Fruit fly (Drosophila melanogaster) whole organism, embryonic: ENCODE results near the gene SPoCk.

ENCODE experiments used
- Atf6 ChIP-seq: fragments of 200-800 bp; sonication (Bioruptor generic); IDR thresholded peaks from 2 replicates; pipeline ENCODE4 v1.3.6; 2022; ENCODE audit warnings: missing biosample characterization, missing genetic modification characterization
- Bgb ChIP-seq: fragments of 200-800 bp; sonication (Bioruptor generic); IDR thresholded peaks from 2 replicates; pipeline ENCODE4 v1.3.6; 2022; ENCODE audit warnings: missing biosample characterization, missing genetic modification characterization; ENCODE audit not compliant: partially characterized antibody
- CG11560 ChIP-seq: fragments of 200-800 bp; sonication (Bioruptor generic); IDR thresholded peaks from 3 replicates; pipeline ENCODE4 v1.3.6; 2022; ENCODE audit warnings: missing biosample characterization, missing genetic modification characterization
- CG12155 ChIP-seq: fragments of 200-800 bp; sonication (Bioruptor generic); optimal IDR thresholded peaks from 3 replicates; lab custom pipeline; 2016; ENCODE audit warnings: missing biosample characterization, missing genetic modification characterization
- CG14014 ChIP-seq: fragments of 200-800 bp; sonication (Bioruptor generic); IDR thresholded peaks from 2 replicates; pipeline ENCODE4 v1.3.6; 2022; ENCODE audit warnings: missing biosample characterization, missing genetic modification characterization
- CG14710 ChIP-seq: fragments of 200-800 bp; sonication (Bioruptor generic); optimal IDR thresholded peaks from 3 replicates; lab custom pipeline; 2019; ENCODE audit warnings: missing biosample characterization, mild to moderate bottlenecking, missing genetic modification characterization, moderate library complexity
- CG2199 ChIP-seq: fragments of 200-800 bp; sonication (Bioruptor generic); IDR thresholded peaks from 3 replicates; pipeline ENCODE4 v1.3.6; 2022; ENCODE audit warnings: missing biosample characterization, missing genetic modification characterization
- CG30020 ChIP-seq: fragments of 200-800 bp; optimal IDR thresholded peaks from 2 replicates; lab custom pipeline; 2019; ENCODE audit warnings: missing biosample characterization, mild to moderate bottlenecking, missing genetic modification characterization, moderate library complexity
- CG31365 ChIP-seq: fragments of 200-800 bp; sonication (Bioruptor generic); optimal IDR thresholded peaks from 2 replicates; lab custom pipeline; 2018; ENCODE audit warnings: missing biosample characterization, mild to moderate bottlenecking, missing genetic modification characterization
- CG32772 ChIP-seq: fragments of 200-800 bp; sonication (Bioruptor generic); IDR thresholded peaks from 2 replicates; pipeline ENCODE4 v1.3.6; 2022; ENCODE audit warnings: missing biosample characterization, missing genetic modification characterization
- CG3838 ChIP-seq: fragments of 200-800 bp; sonication (Bioruptor generic); optimal IDR thresholded peaks from 3 replicates; lab custom pipeline; 2016; ENCODE audit warnings: missing biosample characterization, missing genetic modification characterization
- CG9215 ChIP-seq: fragments of 200-800 bp; sonication (Bioruptor generic); IDR thresholded peaks from 2 replicates; pipeline ENCODE4 v1.3.6; 2022; ENCODE audit warnings: missing biosample characterization, missing genetic modification characterization
- Camta ChIP-seq: fragments of 200-800 bp; sonication (Bioruptor generic); optimal IDR thresholded peaks from 2 replicates; lab custom pipeline; 2016; ENCODE audit warnings: missing biosample characterization, missing genetic modification characterization
- CoRest ChIP-seq: fragments of 200-800 bp; sonication (Bioruptor generic); optimal IDR thresholded peaks from 3 replicates; lab custom pipeline; 2018; ENCODE audit warnings: missing biosample characterization, mild to moderate bottlenecking, missing genetic modification characterization, moderate library complexity
- D19A ChIP-seq: fragments of 200-800 bp; optimal IDR thresholded peaks from 3 replicates; lab custom pipeline; 2019; ENCODE audit warnings: missing biosample characterization, mild to moderate bottlenecking, missing genetic modification characterization, moderate library complexity
- Eip74EF ChIP-seq, 2 experiments: fragments of 200-800 bp in 1 of 2; fragments of >200 bp in 1 of 2; sonication (Bioruptor generic) in 1 of 2; optimal IDR thresholded peaks; 2 replicates each; lab custom pipeline; 2017 to 2019; ENCODE audit warnings: missing biosample characterization in 2 of 2, missing genetic modification characterization in 2 of 2, mild to moderate bottlenecking in 1 of 2, moderate library complexity in 1 of 2
- GATAe ChIP-seq: fragments of 200-800 bp; sonication (Bioruptor generic); conservative IDR thresholded peaks from 2 replicates; pipeline ENCODE4 v1.3.6; 2022; ENCODE audit warnings: missing biosample characterization, missing genetic modification characterization
- H15 ChIP-seq: fragments of 200-800 bp; sonication (Bioruptor generic); IDR thresholded peaks from 3 replicates; pipeline ENCODE4 v1.3.6; 2022; ENCODE audit warnings: missing biosample characterization, missing genetic modification characterization
- HmgD ChIP-seq: fragments of 200-800 bp; sonication (Bioruptor generic); optimal IDR thresholded peaks from 3 replicates; lab custom pipeline; 2016; ENCODE audit warnings: missing biosample characterization, missing genetic modification characterization
- Hmx ChIP-seq: fragments of 200-800 bp; sonication (Bioruptor generic); optimal IDR thresholded peaks from 2 replicates; lab custom pipeline; 2016; ENCODE audit warnings: missing biosample characterization, missing genetic modification characterization
- NC2α ChIP-seq: fragments of 200-800 bp; sonication (Bioruptor generic); optimal IDR thresholded peaks from 2 replicates; lab custom pipeline; 2016; ENCODE audit warnings: missing biosample characterization, missing genetic modification characterization
- NC2β ChIP-seq: fragments of 200-800 bp; sonication (Bioruptor generic); optimal IDR thresholded peaks from 2 replicates; lab custom pipeline; 2016; ENCODE audit warnings: missing biosample characterization, missing genetic modification characterization
- Nf-YB ChIP-seq: fragments of 200-800 bp; sonication (Bioruptor generic); optimal IDR thresholded peaks from 3 replicates; lab custom pipeline; 2019; ENCODE audit warnings: missing biosample characterization, mild to moderate bottlenecking, missing genetic modification characterization, moderate library complexity
- Optix ChIP-seq: fragments of 200-800 bp; sonication (Bioruptor generic); IDR thresholded peaks from 3 replicates; pipeline ENCODE4 v1.3.6; 2022; ENCODE audit warnings: missing biosample characterization, missing genetic modification characterization
- Side ChIP-seq: fragments of 200-800 bp; sonication (Bioruptor generic); optimal IDR thresholded peaks from 2 replicates; lab custom pipeline; 2016; ENCODE audit warnings: missing biosample characterization, missing genetic modification characterization
- Six4 ChIP-seq: fragments of 200-800 bp; sonication (Bioruptor generic); optimal IDR thresholded peaks from 2 replicates; lab custom pipeline; 2016; ENCODE audit warnings: missing biosample characterization, missing genetic modification characterization
- Stat92E ChIP-seq, 3 experiments: fragments of >200 bp in 2 of 3; fragments of 200-800 bp in 1 of 3; sonication (Bioruptor generic) in 1 of 3; optimal IDR thresholded peaks; 2 replicates each; lab custom pipeline; 2017 to 2019; ENCODE audit warnings: missing biosample characterization in 3 of 3, missing genetic modification characterization in 3 of 3, mild to moderate bottlenecking in 1 of 3, moderate library complexity in 1 of 3
- ato ChIP-seq: fragments of 200-800 bp; sonication (Bioruptor generic); IDR thresholded peaks from 2 replicates; pipeline ENCODE4 v1.3.6; 2022; ENCODE audit warnings: missing biosample characterization, missing genetic modification characterization; ENCODE audit not compliant: partially characterized antibody
- bcd ChIP-seq: fragments of 200-800 bp; sonication (Bioruptor generic); optimal IDR thresholded peaks from 2 replicates; lab custom pipeline; 2017; ENCODE audit warnings: missing biosample characterization, mild to moderate bottlenecking, missing genetic modification characterization
- br ChIP-seq: fragments of >200 bp; optimal IDR thresholded peaks from 2 replicates; lab custom pipeline; 2017
- chn ChIP-seq: fragments of 200-800 bp; sonication (Bioruptor generic); optimal IDR thresholded peaks from 2 replicates; lab custom pipeline; 2016; ENCODE audit warnings: missing biosample characterization, missing genetic modification characterization
- dmrt11E ChIP-seq: fragments of 200-800 bp; sonication (Bioruptor generic); optimal IDR thresholded peaks from 3 replicates; lab custom pipeline; 2018; ENCODE audit warnings: missing biosample characterization, mild to moderate bottlenecking, missing genetic modification characterization, moderate library complexity
- dmrt99B ChIP-seq: fragments of 200-800 bp; sonication (Bioruptor generic); optimal IDR thresholded peaks from 2 replicates; lab custom pipeline; 2018; ENCODE audit warnings: missing biosample characterization, mild to moderate bottlenecking, missing genetic modification characterization, moderate library complexity
- emc ChIP-seq: fragments of 200-800 bp; sonication (Bioruptor generic); optimal IDR thresholded peaks from 2 replicates; lab custom pipeline; 2016; ENCODE audit warnings: missing biosample characterization, missing genetic modification characterization
- en ChIP-seq: fragments of 200-800 bp; sonication (Bioruptor generic); optimal IDR thresholded peaks from 2 replicates; lab custom pipeline; 2016; ENCODE audit warnings: missing biosample characterization, missing genetic modification characterization
- ken ChIP-seq: fragments of 200-800 bp; sonication (Bioruptor generic); IDR thresholded peaks from 3 replicates; pipeline ENCODE4 v1.3.6; 2022; ENCODE audit warnings: missing biosample characterization, missing genetic modification characterization
- lab ChIP-seq: fragments of 200-800 bp; sonication (Bioruptor generic); optimal IDR thresholded peaks from 3 replicates; lab custom pipeline; 2017; ENCODE audit warnings: missing biosample characterization, missing genetic modification characterization, mild to moderate bottlenecking, moderate library complexity, missing genetic modification reagents
- lov ChIP-seq, 2 experiments: fragments of 200-800 bp in 1 of 2; fragments of >200 bp in 1 of 2; sonication (Bioruptor generic) in 1 of 2; IDR thresholded peaks in 1 of 2; optimal IDR thresholded peaks in 1 of 2; 2 replicates in 1 of 2; 3 replicates in 1 of 2; pipeline versions ENCODE4 v1.3.6 to Lab custom; 2017 to 2022; ENCODE audit warnings: missing biosample characterization in 1 of 2, missing genetic modification characterization in 1 of 2
- luna ChIP-seq: fragments of 200-800 bp; sonication (Bioruptor generic); optimal IDR thresholded peaks from 2 replicates; lab custom pipeline; 2016; ENCODE audit warnings: missing biosample characterization, missing genetic modification characterization
- nmo ChIP-seq: fragments of 200-800 bp; sonication (Bioruptor generic); optimal IDR thresholded peaks from 2 replicates; lab custom pipeline; 2018; ENCODE audit warnings: missing biosample characterization, mild to moderate bottlenecking, missing genetic modification characterization, moderate library complexity
- pb ChIP-seq: fragments of 200-800 bp; sonication (Bioruptor generic); optimal IDR thresholded peaks from 3 replicates; lab custom pipeline; 2016; ENCODE audit warnings: missing biosample characterization, missing genetic modification characterization
- pfk ChIP-seq: fragments of 200-800 bp; sonication (Bioruptor generic); optimal IDR thresholded peaks from 2 replicates; lab custom pipeline; 2018; ENCODE audit warnings: missing biosample characterization, mild to moderate bottlenecking, missing genetic modification characterization, moderate library complexity
- ro ChIP-seq: fragments of 200-800 bp; sonication (Bioruptor generic); IDR thresholded peaks from 2 replicates; pipeline ENCODE4 v1.3.6; 2022; ENCODE audit warnings: missing biosample characterization, missing genetic modification characterization
- scrt ChIP-seq: fragments of 200-800 bp; sonication (Bioruptor generic); optimal IDR thresholded peaks from 2 replicates; lab custom pipeline; 2018; ENCODE audit warnings: missing biosample characterization, mild to moderate bottlenecking, missing genetic modification characterization, moderate library complexity
- sisA ChIP-seq: fragments of 200-800 bp; sonication (Bioruptor generic); IDR thresholded peaks from 2 replicates; pipeline ENCODE4 v1.3.6; 2022; ENCODE audit warnings: missing biosample characterization, missing genetic modification characterization
- so ChIP-seq: fragments of 200-800 bp; sonication (Bioruptor generic); IDR thresholded peaks from 3 replicates; pipeline ENCODE4 v1.3.6; 2022; ENCODE audit warnings: missing biosample characterization, missing genetic modification characterization
- tin ChIP-seq: fragments of 200-800 bp; sonication (Bioruptor generic); optimal IDR thresholded peaks from 3 replicates; lab custom pipeline; 2016; ENCODE audit warnings: missing biosample characterization, missing genetic modification characterization
- tll ChIP-seq, 2 experiments: fragments of 200-800 bp in 1 of 2; fragments of >200 bp in 1 of 2; sonication (Bioruptor generic) in 1 of 2; optimal IDR thresholded peaks; 2 replicates each; lab custom pipeline; 2017 to 2019; ENCODE audit warnings: missing biosample characterization in 2 of 2, missing genetic modification characterization in 2 of 2, mild to moderate bottlenecking in 1 of 2, moderate library complexity in 1 of 2
- tna ChIP-seq: fragments of 200-800 bp; sonication (Bioruptor generic); IDR thresholded peaks from 2 replicates; pipeline ENCODE4 v1.3.6; 2022; ENCODE audit warnings: missing biosample characterization, missing genetic modification characterization; ENCODE audit not compliant: partially characterized antibody

Gene SPoCk

DNA sequence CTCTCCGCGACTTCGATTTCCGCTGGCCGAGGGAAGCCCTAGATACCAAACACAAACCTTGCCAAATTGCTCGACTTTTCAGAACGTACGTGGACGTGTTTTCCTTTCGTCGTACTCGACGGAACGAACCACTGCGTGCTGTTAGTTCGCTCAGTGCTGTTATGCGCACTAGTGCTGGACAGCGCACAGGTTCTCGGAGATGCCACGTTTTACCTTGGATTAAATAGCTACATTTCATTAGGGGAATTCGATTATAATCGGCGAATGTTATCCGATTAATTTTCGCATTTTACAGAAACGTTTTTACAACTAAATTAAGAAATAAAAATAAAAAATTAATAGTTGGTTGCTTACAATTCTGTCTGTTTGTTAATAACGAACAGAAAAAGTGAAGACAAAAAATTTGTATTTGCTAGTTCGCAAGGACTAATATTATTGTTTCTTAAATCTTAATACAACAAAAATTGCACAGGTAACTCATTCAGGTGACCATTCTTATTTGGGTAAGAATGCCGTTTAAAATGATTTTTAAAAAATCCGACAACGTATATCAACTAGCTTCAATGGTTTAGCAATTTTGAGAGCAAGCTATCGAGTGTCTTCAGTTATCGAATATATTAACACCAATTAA is 32.0 kb upstream of the SPoCk start, which contains the start of the genes ArfGAP3 and CG32452 (continued):
- TF ChIP-seq Hmx (GFP tag; lab: Kevin White, UChicago) (no peak), en (GFP tag; lab: Kevin White, UChicago) (peak; percentile 5), CG32772 (0 out of 2 replicates have a peak, but pooled peaks have one; percentile 41), Side (GFP tag; lab: Kevin White, UChicago) (peak; percentile 30), ro (GFP tag; lab: Robert Waterston, UW) (no peak), CG12155 (GFP tag; lab: Kevin White, UChicago) (peak; percentile 78), D19A (tag; lab: Kevin White, UChicago) (peak; percentile 66), CG14710 (peak; percentile 84), emc (peak; percentile 15), so (0 out of 3 replicates have a peak, but pooled peaks have one; percentile 45), Nf-YB (peak; percentile 52), pfk (peak; percentile 78), HmgD (peak; percentile 41), Optix (peak; percentile 32; the same call in 1 of the 3 replicates), bcd (GFP tag; lab: Kevin White, UChicago) (peak; percentile 67), CG31365 (tag; lab: Kevin White, UChicago) (no peak), H15 (GFP tag; lab: Robert Waterston, UW) (peak; percentile 62; the same call in 1 of the 3 replicates), CG11560 (peak; percentile 98), Eip74EF (GFP tag; optimal IDR thresholded peaks at IDR 0.05; lab: Kevin White, UChicago) (peak in 1 of 2 experiments; percentile 50), NC2α (GFP tag; lab: Kevin White, UChicago) (no peak), pb (GFP tag; lab: Kevin White, UChicago) (no peak), NC2β (GFP tag; lab: Kevin White, UChicago) (peak; percentile 34), luna (peak; percentile 50), Atf6 (peak; percentile 67), Six4 (peak; percentile 70), Camta (GFP tag; lab: Kevin White, UChicago) (peak; percentile 69), tin (GFP tag; lab: Kevin White, UChicago) (peak; percentile 72), chn (GFP tag; lab: Kevin White, UChicago) (peak; percentile 65), CG30020 (peak; percentile 81), Bgb (GFP tag; lab: Robert Waterston, UW) (peak; percentile 30; the same call in 1 of the 2 replicates), tll (GFP tag; optimal IDR thresholded peaks at IDR 0.05; lab: Kevin White, UChicago) (no peak), GATAe (GFP tag; lab: Robert Waterston, UW) (no peak), nmo (GFP tag; lab: Kevin White, UChicago) (peak; percentile 80), lab (GFP tag; lab: Kevin White, UChicago) (peak; percentile 70), dmrt99B (tag; lab: Kevin White, UChicago) (peak; percentile 69), Stat92E (GFP tag; optimal IDR thresholded peaks at IDR 0.05; lab: Kevin White, UChicago) (peak in 1 of 3 experiments; percentile 28), sisA (GFP tag; lab: Robert Waterston, UW) (peak; percentile 64), lov (optimal IDR thresholded peaks at IDR 0.05; lab: Kevin White, UChicago) (no peak), lov (GFP tag; IDR thresholded peaks at IDR 0.05; lab: Robert Waterston, UW) (peak; percentile 45; the same call in 1 of the 3 replicates), ken (GFP tag; lab: Robert Waterston, UW) (peak; percentile 58; the same call in 1 of the 3 replicates), tna (GFP tag; lab: Robert Waterston, UW) (no peak), ato (GFP tag; lab: Robert Waterston, UW) (no peak), CG2199 (GFP tag; lab: Robert Waterston, UW) (no peak), dmrt11E (peak; percentile 67), CG14014 (GFP tag; lab: Robert Waterston, UW) (peak; percentile 65), CG3838 (GFP tag; lab: Kevin White, UChicago) (peak; percentile 54), scrt (GFP tag; lab: Kevin White, UChicago) (no peak), CoRest (tag; lab: Kevin White, UChicago) (peak; percentile 84), br (no peak), CG9215 (peak; percentile 67)
